Fruit fly (Drosophila melanogaster): Measurements from ENCODE around the gene Nf-YA.

Nf-YA gene

DNA sequence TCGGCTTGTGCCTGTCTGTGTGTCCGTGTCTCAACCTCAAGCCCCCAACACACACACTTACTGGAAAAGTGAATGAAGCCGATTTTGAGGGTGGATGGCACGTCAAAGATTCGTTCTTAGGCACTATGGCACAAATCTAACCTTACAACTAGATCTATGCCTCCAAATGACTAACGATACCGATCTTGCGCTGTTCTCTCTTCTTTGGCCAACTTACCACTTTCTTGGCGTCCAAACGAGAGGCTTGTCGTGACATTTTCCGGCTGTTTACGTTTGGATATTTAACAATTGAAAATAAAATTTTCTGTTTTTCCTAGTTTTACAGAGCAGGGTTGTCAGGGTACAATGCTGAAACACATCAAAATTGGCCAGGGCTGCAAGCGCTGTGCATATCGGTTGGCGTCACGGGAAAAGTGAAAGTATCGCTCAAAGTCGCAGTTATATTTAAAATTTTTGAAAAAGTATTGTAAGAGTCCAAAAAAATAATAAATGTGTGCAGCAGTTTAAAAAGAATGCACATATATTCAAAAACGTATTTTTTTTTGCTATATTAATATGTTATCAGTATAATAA is at the start of gene Nf-YA, which contains the start of gene Bet3:
TSS of gene Nf-YA (minus strand) at position 361 of the 573 bp plus-strand sequence.
TSS of gene Bet3 (minus strand) at position 361 of the 573 bp plus-strand sequence.
- TF ChIP-seq ttk (optimal IDR thresholded peaks at IDR 0.05) (no peak), psq (optimal IDR thresholded peaks at IDR 0.05) (no peak), h (optimal IDR thresholded peaks at IDR 0.05) (no peak), Sin3A (optimal IDR thresholded peaks at IDR 0.05) (no peak), insv (optimal IDR thresholded peaks at IDR 0.05) (no peak), Myc (optimal IDR thresholded peaks at IDR 0.05) (no peak)

DNA sequence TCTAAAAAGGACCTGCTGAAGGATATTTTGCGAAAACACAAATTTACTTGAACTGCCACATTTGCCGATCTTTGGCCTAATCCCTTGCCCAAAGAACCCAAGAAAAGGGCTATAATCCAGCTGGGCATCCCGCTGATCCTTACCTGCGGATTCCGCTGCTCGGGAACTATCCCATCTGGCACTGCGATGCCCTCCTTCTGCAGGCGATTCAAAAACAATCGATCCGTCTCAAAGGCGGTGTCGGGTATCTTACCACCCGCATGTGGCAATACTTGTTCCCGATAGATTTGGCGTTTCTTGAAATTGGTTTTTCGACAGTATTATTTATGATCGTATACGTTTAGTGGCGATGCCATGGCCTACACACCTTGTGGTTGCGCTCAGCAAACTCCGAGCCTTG is 49.3 kb upstream of the Nf-YA start:
- no peak for TF ChIP-seq Sin3A (optimal IDR thresholded peaks at IDR 0.05)
- TF ChIP-seq insv (optimal IDR thresholded peaks at IDR 0.05) = no peak
- no peak for TF ChIP-seq Myc (optimal IDR thresholded peaks at IDR 0.05)
- no peak for TF ChIP-seq h (optimal IDR thresholded peaks at IDR 0.05)
- TF ChIP-seq ttk (optimal IDR thresholded peaks at IDR 0.05) = no peak
- TF ChIP-seq psq (optimal IDR thresholded peaks at IDR 0.05) = no peak

- no peak for TF ChIP-seq Myc (optimal IDR thresholded peaks at IDR 0.05)
- no peak for TF ChIP-seq Sin3A (optimal IDR thresholded peaks at IDR 0.05)
- TF ChIP-seq psq (optimal IDR thresholded peaks at IDR 0.05) = no peak
- TF ChIP-seq insv (optimal IDR thresholded peaks at IDR 0.05) = no peak
- TF ChIP-seq ttk (optimal IDR thresholded peaks at IDR 0.05) = no peak
- TF ChIP-seq h (optimal IDR thresholded peaks at IDR 0.05) = no peak
Observed at dm6 chr3L:9490432-9490831, 48.4 kb upstream of the Nf-YA start.

- TF ChIP-seq Myc (optimal IDR thresholded peaks at IDR 0.05) (no peak), psq (optimal IDR thresholded peaks at IDR 0.05) (no peak), insv (optimal IDR thresholded peaks at IDR 0.05) (no peak), h (optimal IDR thresholded peaks at IDR 0.05) (no peak), Sin3A (optimal IDR thresholded peaks at IDR 0.05) (no peak), ttk (optimal IDR thresholded peaks at IDR 0.05) (no peak)
Observed at dm6 chr3L:9489627-9490026, 47.6 kb upstream of the Nf-YA start.

dm6 chr3L:9489133-9489532 is 47.1 kb upstream of the Nf-YA start, which contains the start of gene CG32036:
CG32036 (minus strand) TSS chr3L:9489233.
- TF ChIP-seq psq (optimal IDR thresholded peaks at IDR 0.05) (no peak), ttk (optimal IDR thresholded peaks at IDR 0.05) (no peak), Myc (optimal IDR thresholded peaks at IDR 0.05) (no peak), insv (optimal IDR thresholded peaks at IDR 0.05) (no peak), h (optimal IDR thresholded peaks at IDR 0.05) (no peak), Sin3A (optimal IDR thresholded peaks at IDR 0.05) (no peak)

- TF ChIP-seq h (optimal IDR thresholded peaks at IDR 0.05) (no peak), Sin3A (optimal IDR thresholded peaks at IDR 0.05) (no peak), insv (optimal IDR thresholded peaks at IDR 0.05) (no peak), ttk (optimal IDR thresholded peaks at IDR 0.05) (no peak)
Observed at dm6 chr3L:9487586-9487985, 45.5 kb upstream of the Nf-YA start, which contains the start of gene pall. pall (minus strand) TSS chr3L:9487790.

- TF ChIP-seq psq (optimal IDR thresholded peaks at IDR 0.05) = no peak
- no peak for TF ChIP-seq ttk (optimal IDR thresholded peaks at IDR 0.05)
- TF ChIP-seq Sin3A (optimal IDR thresholded peaks at IDR 0.05) = no peak
- no peak for TF ChIP-seq Myc (optimal IDR thresholded peaks at IDR 0.05)
- TF ChIP-seq insv (optimal IDR thresholded peaks at IDR 0.05) = no peak
- TF ChIP-seq h (optimal IDR thresholded peaks at IDR 0.05) = no peak
Observed at dm6 chr3L:9476829-9477228, 34.8 kb upstream of the Nf-YA start, which contains the start of the genes Uch-L5 and Jarid2. Uch-L5 (minus strand) TSS chr3L:9476965. Jarid2 (plus strand) TSS chr3L:9477038.

DNA sequence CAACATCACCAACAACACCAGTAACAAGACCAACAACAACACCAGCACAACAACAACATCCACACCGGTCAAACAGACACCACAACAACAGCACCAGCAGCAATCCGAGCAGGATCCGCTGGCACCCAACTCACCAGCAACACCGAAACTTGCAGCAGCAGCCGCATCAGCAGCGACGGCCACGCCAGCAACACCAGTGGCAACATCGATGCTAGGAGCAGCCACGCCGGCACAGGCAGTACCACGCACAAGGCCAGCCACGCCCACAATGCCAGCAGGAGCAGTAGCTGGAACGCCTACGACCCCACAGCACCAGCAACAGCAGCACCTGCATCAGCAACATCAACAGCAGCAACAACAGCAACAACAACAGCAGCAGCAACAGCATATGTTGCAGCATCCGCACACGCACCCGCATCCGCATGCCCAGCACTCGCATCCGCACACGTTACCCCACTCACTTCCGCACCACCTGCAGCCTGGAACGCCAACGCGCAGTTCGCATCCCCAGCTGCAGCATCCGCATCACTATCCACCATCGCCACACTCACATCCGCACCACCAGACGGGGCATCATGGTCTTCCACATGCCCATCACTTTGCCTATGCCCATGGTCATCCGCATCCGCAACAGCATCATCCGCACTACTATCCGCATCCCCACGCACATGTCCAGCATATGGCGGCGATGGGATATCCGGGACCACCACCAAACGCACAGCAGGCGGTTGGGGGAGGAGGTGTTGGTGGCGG is 29.3 kb upstream of the Nf-YA start:
- TF ChIP-seq ttk (optimal IDR thresholded peaks at IDR 0.05) = no peak
- TF ChIP-seq Sin3A (optimal IDR thresholded peaks at IDR 0.05) = no peak
- no peak for TF ChIP-seq h (optimal IDR thresholded peaks at IDR 0.05)
- TF ChIP-seq psq (optimal IDR thresholded peaks at IDR 0.05) = no peak
- TF ChIP-seq insv (optimal IDR thresholded peaks at IDR 0.05) = no peak
- TF ChIP-seq Myc (optimal IDR thresholded peaks at IDR 0.05) = no peak

DNA sequence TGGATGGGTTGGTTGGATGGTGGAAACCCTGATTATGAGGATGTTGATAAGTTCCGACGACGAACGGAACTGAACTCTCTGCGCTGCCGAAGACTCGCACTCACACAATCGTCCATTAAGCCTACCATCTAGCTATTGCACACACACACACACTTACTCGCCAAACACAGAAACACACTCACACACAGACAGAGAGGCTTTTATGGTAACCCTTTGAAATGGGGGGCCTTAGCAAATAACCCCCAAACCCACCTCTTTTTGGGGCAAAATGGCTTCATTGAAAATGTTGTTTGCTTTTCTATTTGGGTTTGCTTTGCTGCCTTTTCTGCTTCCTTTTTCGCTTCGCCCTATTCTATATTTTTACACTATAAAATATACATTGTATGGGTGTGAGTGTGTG is 27.0 kb upstream of the Nf-YA start:
- TF ChIP-seq ttk (optimal IDR thresholded peaks at IDR 0.05) (no peak), psq (optimal IDR thresholded peaks at IDR 0.05) (no peak), h (optimal IDR thresholded peaks at IDR 0.05) (no peak), insv (optimal IDR thresholded peaks at IDR 0.05) (no peak), Sin3A (optimal IDR thresholded peaks at IDR 0.05) (no peak), Myc (optimal IDR thresholded peaks at IDR 0.05) (no peak)

DNA sequence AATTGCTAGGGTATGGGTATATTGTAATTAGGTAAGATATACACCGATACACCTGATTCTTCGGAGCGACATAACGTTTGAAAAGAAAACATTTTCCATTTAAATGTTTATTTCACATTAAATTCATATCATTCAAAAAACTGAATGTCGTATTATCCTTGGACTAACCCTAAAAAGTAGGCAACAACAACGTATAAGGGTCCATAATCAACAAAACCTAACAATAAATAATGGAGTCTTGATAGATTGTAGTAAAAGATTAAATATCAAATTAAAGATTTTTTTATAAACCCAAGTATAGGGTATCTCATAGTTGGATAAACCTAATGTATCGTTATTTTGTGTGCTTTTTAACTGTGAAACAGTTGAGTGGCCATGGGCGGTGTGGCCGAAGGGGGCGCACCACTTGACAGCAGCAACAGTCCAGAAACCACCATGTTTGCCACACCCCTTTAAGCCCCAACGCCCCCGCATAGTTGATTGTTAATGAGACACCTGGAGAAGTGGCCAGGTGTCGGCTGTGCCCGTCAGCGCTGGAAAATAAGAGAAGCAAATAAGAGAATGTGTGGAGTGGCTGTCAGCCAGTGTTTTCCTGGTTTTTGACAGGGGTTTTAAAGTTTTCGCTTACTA is 26.3 kb upstream of the Nf-YA start:
- no peak for TF ChIP-seq ttk (optimal IDR thresholded peaks at IDR 0.05)
- TF ChIP-seq psq (optimal IDR thresholded peaks at IDR 0.05) = no peak
- no peak for TF ChIP-seq h (optimal IDR thresholded peaks at IDR 0.05)
- no peak for TF ChIP-seq Sin3A (optimal IDR thresholded peaks at IDR 0.05)
- no peak for TF ChIP-seq Myc (optimal IDR thresholded peaks at IDR 0.05)
- TF ChIP-seq insv (optimal IDR thresholded peaks at IDR 0.05) = no peak

dm6 chr3L:9467763-9468206 is 25.7 kb upstream of the Nf-YA start:
- TF ChIP-seq Sin3A (optimal IDR thresholded peaks at IDR 0.05) = no peak
- TF ChIP-seq h (optimal IDR thresholded peaks at IDR 0.05) = no peak
- TF ChIP-seq insv (optimal IDR thresholded peaks at IDR 0.05) = no peak
- TF ChIP-seq psq (optimal IDR thresholded peaks at IDR 0.05) = no peak
- TF ChIP-seq Myc (optimal IDR thresholded peaks at IDR 0.05) = no peak
- no peak for TF ChIP-seq ttk (optimal IDR thresholded peaks at IDR 0.05)

- TF ChIP-seq h (optimal IDR thresholded peaks at IDR 0.05) = no peak
- TF ChIP-seq Myc (optimal IDR thresholded peaks at IDR 0.05) = no peak
- TF ChIP-seq insv (optimal IDR thresholded peaks at IDR 0.05) = no peak
- TF ChIP-seq Sin3A (optimal IDR thresholded peaks at IDR 0.05) = no peak
- no peak for TF ChIP-seq psq (optimal IDR thresholded peaks at IDR 0.05)
- no peak for TF ChIP-seq ttk (optimal IDR thresholded peaks at IDR 0.05)
Observed at dm6 chr3L:9467267-9467666, 25.2 kb upstream of the Nf-YA start.

All from Kc167 (cell line).